Worm (Caenorhabditis elegans): Measurements from ENCODE around the gene ftt-2.

- TF ChIP-seq nhr-6 (tag; optimal IDR thresholded peaks at IDR 0.05): no peak
- TF ChIP-seq unc-62 (GFP tag; optimal IDR thresholded peaks at IDR 0.05): no peak
- TF ChIP-seq lsy-2 (tag; optimal IDR thresholded peaks at IDR 0.05): no peak
- TF ChIP-seq ama-1 (optimal IDR thresholded peaks at IDR 0.05): no peak
- no peak for TF ChIP-seq ceh-82 (tag; optimal IDR thresholded peaks at IDR 0.05)
- TF ChIP-seq lin-39 (tag; optimal IDR thresholded peaks at IDR 0.05): no peak
- TF ChIP-seq nhr-77 (tag; optimal IDR thresholded peaks at IDR 0.05): no peak
These were observed 13.6 kb downstream of the ftt-2 start, which contains the start of gene F52D10.2 for ce11 chrX:11591620-11592019.
